Fruit fly (Drosophila melanogaster) whole organism, wandering third instar larva: ENCODE results near the gene CG34293.

Experiments used
- Abd-B ChIP-seq: fragments of >200 bp; optimal IDR thresholded peaks from 2 replicates; lab custom pipeline; 2017; ENCODE audit warnings: missing biosample characterization, missing genetic modification characterization
- Dfd ChIP-seq: fragments of >200 bp; optimal IDR thresholded peaks from 2 replicates; lab custom pipeline; 2017; ENCODE audit warnings: missing biosample characterization, missing genetic modification characterization
- GATAd ChIP-seq: sonication (Bioruptor generic); optimal IDR thresholded peaks from 2 replicates; lab custom pipeline; 2016; ENCODE audit warnings: missing biosample characterization, missing genetic modification characterization
- Jra ChIP-seq: sonication (Bioruptor generic); optimal IDR thresholded peaks from 2 replicates; lab custom pipeline; 2016; ENCODE audit warnings: missing biosample characterization, missing genetic modification characterization
- Myc ChIP-seq: fragments of >200 bp; optimal IDR thresholded peaks from 2 replicates; lab custom pipeline; 2017
- Rel ChIP-seq, 2 experiments: fragments of 200-800 bp; sonication (Bioruptor generic) in 1 of 2; optimal IDR thresholded peaks; 2 replicates in 1 of 2; 3 replicates in 1 of 2; lab custom pipeline; 2016 to 2019; ENCODE audit warnings: mild to moderate bottlenecking in 2 of 2, missing biosample characterization in 2 of 2, missing genetic modification characterization in 2 of 2, moderate library complexity in 1 of 2
- br ChIP-seq: fragments of 200-800 bp; sonication (Bioruptor generic); optimal IDR thresholded peaks from 2 replicates; lab custom pipeline; 2016; ENCODE audit warnings: missing biosample characterization, missing genetic modification characterization
- dmrt93B ChIP-seq: fragments of 200-800 bp; sonication (Bioruptor generic); optimal IDR thresholded peaks from 2 replicates; lab custom pipeline; 2018; ENCODE audit warnings: missing biosample characterization, mild to moderate bottlenecking, missing genetic modification characterization
- h ChIP-seq: fragments of 200-800 bp; sonication (Bioruptor generic); optimal IDR thresholded peaks from 3 replicates; lab custom pipeline; 2016; ENCODE audit warnings: missing biosample characterization, mild to moderate bottlenecking, missing genetic modification characterization
- pan ChIP-seq: fragments of >200 bp; optimal IDR thresholded peaks from 2 replicates; lab custom pipeline; 2017
- psq ChIP-seq: fragments of 200-800 bp; sonication (Bioruptor generic); optimal IDR thresholded peaks from 3 replicates; lab custom pipeline; 2017; ENCODE audit warnings: missing biosample characterization, mild to moderate bottlenecking, missing genetic modification characterization, moderate library complexity
- usp ChIP-seq: fragments of >200 bp; optimal IDR thresholded peaks from 2 replicates; lab custom pipeline; 2017; ENCODE audit warnings: missing biosample characterization, missing genetic modification characterization

dm6 chr3R:27128723-27129122 lies 36.7 kb downstream of the CG34293 start:
- TF ChIP-seq h (peak; percentile 17), Abd-B (GFP tag; lab: Kevin White, UChicago) (no peak), Jra (GFP tag; lab: Kevin White, UChicago) (no peak), Dfd (GFP tag; lab: Kevin White, UChicago) (no peak), pan (lab: Kevin White, UChicago) (no peak), Myc (lab: Kevin White, UChicago) (no peak), usp (GFP tag; lab: Kevin White, UChicago) (no peak), psq (GFP tag; lab: Kevin White, UChicago) (no peak), br (GFP tag; lab: Kevin White, UChicago) (no peak), Rel (GFP tag; optimal IDR thresholded peaks at IDR 0.05; lab: Kevin White, UChicago) (no peak), Rel (tag; optimal IDR thresholded peaks at IDR 0.05; lab: Kevin White, UChicago) (peak; percentile 25), GATAd (GFP tag; lab: Kevin White, UChicago) (no peak), dmrt93B (GFP tag; lab: Kevin White, UChicago) (no peak)
